Worm (Caenorhabditis elegans) whole organism, early embryonic: Measurements from ENCODE around the gene R04E5.8.

Experiments
- ama-1 ChIP-seq: fragments of 150-350 bp; optimal IDR thresholded peaks from 2 replicates; lab custom pipeline; 2014
- ceh-36 ChIP-seq: sonication (generic microtip); optimal IDR thresholded peaks from 2 replicates; lab custom pipeline; 2016; ENCODE audit warnings: missing genetic modification characterization, inconsistent platforms, missing compliant biosample characterization
- ets-7 ChIP-seq: sonication (generic microtip); optimal IDR thresholded peaks from 2 replicates; lab custom pipeline; 2016; ENCODE audit warnings: missing genotype, missing genetic modification characterization, missing compliant biosample characterization
- flt-1 ChIP-seq: fragments of 200-800 bp; sonication (Bioruptor generic); IDR thresholded peaks from 2 replicates; pipeline ENCODE4 v1.3.6; 2022; ENCODE audit warnings: missing genetic modification characterization, missing compliant biosample characterization
- hnd-1 ChIP-seq: sonication (generic microtip); optimal IDR thresholded peaks from 2 replicates; lab custom pipeline; 2016; ENCODE audit warnings: missing genetic modification characterization, missing compliant biosample characterization
- pes-1 ChIP-seq: fragments of 200-800 bp; sonication (Bioruptor generic); IDR thresholded peaks from 2 replicates; pipeline ENCODE4 v1.3.6; 2022; ENCODE audit warnings: missing genetic modification reagents, missing genetic modification characterization, missing compliant biosample characterization
- scrt-1 ChIP-seq: fragments of 200-800 bp; sonication (Bioruptor generic); IDR thresholded peaks from 2 replicates; pipeline ENCODE4 v1.3.6; 2022; ENCODE audit warnings: missing genetic modification characterization, missing compliant biosample characterization
- sea-1 ChIP-seq: fragments of 200-800 bp; sonication (Bioruptor generic); conservative IDR thresholded peaks from 2 replicates; pipeline ENCODE4 v1.3.6; 2022; ENCODE audit warnings: missing genetic modification characterization, missing compliant biosample characterization
- tbx-11 ChIP-seq: fragments of 200-800 bp; sonication (Bioruptor generic); IDR thresholded peaks from 2 replicates; pipeline ENCODE4 v1.3.6; 2022; ENCODE audit warnings: missing genetic modification characterization, missing compliant biosample characterization

- TF ChIP-seq ama-1, result no peak
- no peak for TF ChIP-seq pes-1 (GFP tag; lab: Robert Waterston, UW)
- no peak for TF ChIP-seq sea-1 (GFP tag; lab: Robert Waterston, UW)
- no peak for TF ChIP-seq flt-1
- no peak for TF ChIP-seq scrt-1 (GFP tag; lab: Robert Waterston, UW)
- TF ChIP-seq ets-7 (tag; lab: Kevin White, UChicago), result no peak
- no peak for TF ChIP-seq tbx-11 (GFP tag; lab: Robert Waterston, UW)
- TF ChIP-seq ceh-36 (tag; lab: Kevin White, UChicago), result no peak
- TF ChIP-seq hnd-1, result no peak
These were observed 21.7 kb downstream of the R04E5.8 start, which contains the start of gene ZK721.3 for ce11 chrX:8784234-8784633.
